Worm (Caenorhabditis elegans) whole organism, mixed stage, embryonic: ENCODE data around the gene txbp-3.

Source experiments
- ceh-83 ChIP-seq: fragments of 200-800 bp; sonication (Bioruptor generic); optimal IDR thresholded peaks from 2 replicates; lab custom pipeline; 2018; ENCODE audit warnings: mild to moderate bottlenecking, missing genetic modification characterization, missing compliant biosample characterization
- hlh-1 ChIP-seq: fragments of 150-350 bp; optimal IDR thresholded peaks from 2 replicates; lab custom pipeline; 2014; ENCODE audit warnings: missing biosample characterization, missing genetic modification reagents, missing genetic modification characterization
- lin-32 ChIP-seq: fragments of 200-800 bp; sonication (Bioruptor generic); optimal IDR thresholded peaks from 2 replicates; lab custom pipeline; 2018; ENCODE audit warnings: mild to moderate bottlenecking, missing genetic modification characterization, missing compliant biosample characterization
- nhr-237 ChIP-seq: fragments of 150-350 bp; optimal IDR thresholded peaks from 2 replicates; lab custom pipeline; 2014; ENCODE audit warnings: missing biosample characterization, missing genetic modification characterization
- pha-4 ChIP-seq: fragments of 150-350 bp; optimal IDR thresholded peaks from 2 replicates; lab custom pipeline; 2018; ENCODE audit warnings: missing biosample characterization, missing genetic modification reagents, missing genetic modification characterization
- snpc-4 ChIP-seq: fragments of 150-350 bp; optimal IDR thresholded peaks from 2 replicates; lab custom pipeline; 2014; ENCODE audit warnings: missing biosample characterization, missing genetic modification characterization

Gene txbp-3

ce11 chrIII:4998111-4998859 is 49.0 kb downstream of the txbp-3 start, which contains the start of gene tmem-131:
Gene tmem-131 (minus strand): TSS chrIII:4998161.
- TF ChIP-seq hlh-1 (tag; lab: Kevin White, UChicago) (no peak), nhr-237 (tag; lab: Kevin White, UChicago) (no peak), pha-4 (no peak), snpc-4 (tag; lab: Kevin White, UChicago) (no peak), ceh-83 (GFP tag; lab: Kevin White, UChicago) (no peak), lin-32 (no peak)
- TF ChIP-seq, all 35 proteins: peak for 0
